Worm (Caenorhabditis elegans) whole organism, L4/young adult: ENCODE results near the gene mrp-4.

Experiments used
- dao-5 ChIP-seq: sonication (generic microtip); optimal IDR thresholded peaks from 2 replicates; lab custom pipeline; 2016; ENCODE audit warnings: missing genotype, missing genetic modification characterization, moderate library complexity, missing compliant biosample characterization
- him-1 ChIP-seq: sonication (generic microtip); optimal IDR thresholded peaks from 2 replicates; lab custom pipeline; 2016; ENCODE audit warnings: missing genotype, missing genetic modification reagents, missing genetic modification characterization, missing compliant biosample characterization

ce11 chrX:9932226-9932773 is 48.2 kb downstream of the mrp-4 start, which contains the start of gene tsp-21:
- TF ChIP-seq dao-5 (tag; lab: Kevin White, UChicago) (no peak), him-1 (tag; lab: Kevin White, UChicago) (no peak)
